Fruit fly (Drosophila melanogaster): ENCODE results near the gene CG14947.

Gene CG14947

dm6 chr2L:12075850-12076249 lies at the start of gene CG14947:
TSS of gene CG14947 (plus strand) at chr2L:12076100.
- no peak for TF ChIP-seq psq (optimal IDR thresholded peaks at IDR 0.05)
- no peak for TF ChIP-seq Dll (optimal IDR thresholded peaks at IDR 0.05)
- no peak for TF ChIP-seq EcR (GFP tag; optimal IDR thresholded peaks at IDR 0.05)
- no peak for TF ChIP-seq pan (optimal IDR thresholded peaks at IDR 0.05)
- TF ChIP-seq usp (GFP tag; optimal IDR thresholded peaks at IDR 0.05) = no peak
- TF ChIP-seq CG8478 (optimal IDR thresholded peaks at IDR 0.05) = no peak

dm6 chr2L:12026458-12027431 lies 49.2 kb upstream of the CG14947 start:
- no peak for TF ChIP-seq Dll (optimal IDR thresholded peaks at IDR 0.05)

- TF ChIP-seq Dll (optimal IDR thresholded peaks at IDR 0.05) (no peak), psq (optimal IDR thresholded peaks at IDR 0.05) (no peak), EcR (GFP tag; optimal IDR thresholded peaks at IDR 0.05) (no peak)
Observed at dm6 chr2L:12027435-12027834, 48.5 kb upstream of the CG14947 start, which contains the start of gene dmGlut. TSS of gene dmGlut (plus strand) at chr2L:12027438.

dm6 chr2L:12028102-12028501 lies 47.8 kb upstream of the CG14947 start:
- TF ChIP-seq usp (GFP tag; optimal IDR thresholded peaks at IDR 0.05) (no peak), psq (optimal IDR thresholded peaks at IDR 0.05) (no peak), EcR (GFP tag; optimal IDR thresholded peaks at IDR 0.05) (no peak), pan (optimal IDR thresholded peaks at IDR 0.05) (no peak), CG8478 (optimal IDR thresholded peaks at IDR 0.05) (no peak), Dll (optimal IDR thresholded peaks at IDR 0.05) (no peak)

DNA sequence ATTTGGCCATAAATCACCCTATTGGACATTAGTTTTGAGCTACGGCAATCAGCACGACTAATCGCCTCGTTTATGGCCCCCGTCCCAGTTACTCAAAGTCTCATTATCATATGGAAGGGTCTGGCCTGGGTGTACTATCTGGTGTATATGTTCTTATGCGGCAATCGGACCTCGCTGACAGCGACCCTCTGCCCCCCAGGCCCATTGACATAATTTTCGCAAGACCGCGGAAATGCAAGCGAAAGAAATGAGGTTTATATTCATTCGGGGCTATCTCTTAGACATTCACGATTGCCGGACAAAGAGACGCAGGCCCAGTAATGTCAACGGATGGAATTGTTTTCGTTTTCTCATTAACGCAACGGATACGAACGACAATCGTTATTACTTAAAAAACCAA lies 47.1 kb upstream of the CG14947 start:
- TF ChIP-seq usp (GFP tag; optimal IDR thresholded peaks at IDR 0.05) = no peak

- TF ChIP-seq usp (GFP tag; optimal IDR thresholded peaks at IDR 0.05) (no peak), CG8478 (optimal IDR thresholded peaks at IDR 0.05) (no peak), psq (optimal IDR thresholded peaks at IDR 0.05) (no peak)
Observed at dm6 chr2L:12029594-12030197, 46.2 kb upstream of the CG14947 start.

- TF ChIP-seq EcR (GFP tag; optimal IDR thresholded peaks at IDR 0.05) (no peak), CG8478 (optimal IDR thresholded peaks at IDR 0.05) (no peak), Dll (optimal IDR thresholded peaks at IDR 0.05) (no peak), psq (optimal IDR thresholded peaks at IDR 0.05) (no peak), usp (GFP tag; optimal IDR thresholded peaks at IDR 0.05) (no peak), pan (optimal IDR thresholded peaks at IDR 0.05) (no peak)
Observed at dm6 chr2L:12030552-12031131, 45.3 kb upstream of the CG14947 start.

- no peak for TF ChIP-seq EcR (GFP tag; optimal IDR thresholded peaks at IDR 0.05)
- no peak for TF ChIP-seq pan (optimal IDR thresholded peaks at IDR 0.05)
- TF ChIP-seq Dll (optimal IDR thresholded peaks at IDR 0.05) = no peak
- no peak for TF ChIP-seq usp (GFP tag; optimal IDR thresholded peaks at IDR 0.05)
- no peak for TF ChIP-seq psq (optimal IDR thresholded peaks at IDR 0.05)
- TF ChIP-seq CG8478 (optimal IDR thresholded peaks at IDR 0.05) = no peak
Observed at dm6 chr2L:12033890-12034289, 42.0 kb upstream of the CG14947 start, which contains the start of gene CG18788. TSS of gene CG18788 (plus strand) at chr2L:12034190.

- no peak for TF ChIP-seq EcR (GFP tag; optimal IDR thresholded peaks at IDR 0.05)
- TF ChIP-seq pan (optimal IDR thresholded peaks at IDR 0.05) = no peak
- no peak for TF ChIP-seq Dll (optimal IDR thresholded peaks at IDR 0.05)
- TF ChIP-seq psq (optimal IDR thresholded peaks at IDR 0.05) = no peak
- no peak for TF ChIP-seq CG8478 (optimal IDR thresholded peaks at IDR 0.05)
Observed at dm6 chr2L:12038177-12038581, 37.7 kb upstream of the CG14947 start, which contains the start of gene Tom70. TSS of gene Tom70 (minus strand) at chr2L:12038511.

DNA sequence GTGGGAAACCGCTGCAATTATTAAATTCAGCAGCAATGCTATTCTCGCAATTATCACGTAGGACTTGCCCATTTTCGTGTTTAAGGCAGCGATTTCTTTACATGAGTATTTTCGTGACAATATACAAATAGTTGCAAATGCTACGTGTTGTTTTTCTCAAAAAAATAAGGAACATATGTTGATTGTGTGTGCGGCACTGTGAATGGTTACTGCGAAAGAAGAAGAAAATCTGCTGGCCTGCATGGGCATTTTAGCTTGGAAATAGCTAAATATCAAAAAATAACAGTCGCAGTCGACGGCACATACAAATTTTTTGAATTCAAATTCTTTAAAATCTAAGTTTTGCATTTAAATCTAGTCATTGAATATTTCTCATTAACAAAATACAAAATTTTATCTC lies 35.4 kb upstream of the CG14947 start, which contains the start of gene CG6766:
Gene CG6766, minus strand, starts transcription at position 180 of the 400 bp plus-strand sequence.
- no peak for TF ChIP-seq pan (optimal IDR thresholded peaks at IDR 0.05)
- no peak for TF ChIP-seq CG8478 (optimal IDR thresholded peaks at IDR 0.05)
- TF ChIP-seq Dll (optimal IDR thresholded peaks at IDR 0.05) = no peak
- TF ChIP-seq psq (optimal IDR thresholded peaks at IDR 0.05) = no peak
- no peak for TF ChIP-seq EcR (GFP tag; optimal IDR thresholded peaks at IDR 0.05)
- no peak for TF ChIP-seq usp (GFP tag; optimal IDR thresholded peaks at IDR 0.05)

dm6 chr2L:12044613-12045350 lies 31.1 kb upstream of the CG14947 start, which contains the start of gene CG6785:
TSS of gene CG6785 (minus strand) at chr2L:12045200.
- TF ChIP-seq EcR (GFP tag; optimal IDR thresholded peaks at IDR 0.05) = no peak
- no peak for TF ChIP-seq usp (GFP tag; optimal IDR thresholded peaks at IDR 0.05)
- no peak for TF ChIP-seq CG8478 (optimal IDR thresholded peaks at IDR 0.05)
- TF ChIP-seq Dll (optimal IDR thresholded peaks at IDR 0.05) = no peak
- no peak for TF ChIP-seq psq (optimal IDR thresholded peaks at IDR 0.05)
- no peak for TF ChIP-seq pan (optimal IDR thresholded peaks at IDR 0.05)

- no peak for TF ChIP-seq psq (optimal IDR thresholded peaks at IDR 0.05)
- TF ChIP-seq usp (GFP tag; optimal IDR thresholded peaks at IDR 0.05) = no peak
- no peak for TF ChIP-seq Dll (optimal IDR thresholded peaks at IDR 0.05)
- TF ChIP-seq EcR (GFP tag; optimal IDR thresholded peaks at IDR 0.05) = peak in 1 of 2 experiments; percentile 42
- no peak for TF ChIP-seq pan (optimal IDR thresholded peaks at IDR 0.05)
Observed at dm6 chr2L:12045578-12045940, 30.3 kb upstream of the CG14947 start.
